Fruit fly (Drosophila melanogaster) whole organism, embryonic: Measurements from ENCODE around the gene sky.
A peak's percentile ranks its signal among the peaks of the same experiment; 100 is the strongest.

Source experiments
- Atf6 ChIP-seq: fragments of 200-800 bp; sonication (Bioruptor generic); IDR thresholded peaks from 2 replicates; pipeline ENCODE4 v1.3.6; 2022; ENCODE audit warnings: missing biosample characterization, missing genetic modification characterization
- B-H1 ChIP-seq: fragments of 200-800 bp; sonication (Bioruptor generic); IDR thresholded peaks from 3 replicates; pipeline ENCODE4 v1.3.6; 2022; ENCODE audit warnings: missing biosample characterization, missing genetic modification characterization
- Bgb ChIP-seq: fragments of 200-800 bp; sonication (Bioruptor generic); IDR thresholded peaks from 2 replicates; pipeline ENCODE4 v1.3.6; 2022; ENCODE audit warnings: missing biosample characterization, missing genetic modification characterization; ENCODE audit not compliant: partially characterized antibody
- CG10959 ChIP-seq: fragments of 200-800 bp; sonication (Bioruptor generic); IDR thresholded peaks from 2 replicates; pipeline ENCODE4 v1.3.6; 2022; ENCODE audit warnings: missing biosample characterization, missing genetic modification characterization
- CG11560 ChIP-seq: fragments of 200-800 bp; sonication (Bioruptor generic); IDR thresholded peaks from 3 replicates; pipeline ENCODE4 v1.3.6; 2022; ENCODE audit warnings: missing biosample characterization, missing genetic modification characterization
- CG12236 ChIP-seq: fragments of 200-800 bp; sonication (Bioruptor generic); optimal IDR thresholded peaks from 2 replicates; lab custom pipeline; 2016; ENCODE audit warnings: missing biosample characterization, missing genetic modification characterization
- CG15514 ChIP-seq: fragments of 200-800 bp; sonication (Bioruptor generic); optimal IDR thresholded peaks from 3 replicates; lab custom pipeline; 2017; ENCODE audit warnings: missing biosample characterization, missing genetic modification characterization, mild to moderate bottlenecking, moderate library complexity, missing genetic modification reagents
- CG17385 ChIP-seq: fragments of 200-800 bp; sonication (Bioruptor generic); optimal IDR thresholded peaks from 3 replicates; lab custom pipeline; 2018; ENCODE audit warnings: missing biosample characterization, mild to moderate bottlenecking, missing genetic modification characterization
- CG2120 ChIP-seq: fragments of 200-800 bp; sonication (Bioruptor generic); optimal IDR thresholded peaks from 3 replicates; lab custom pipeline; 2016; ENCODE audit warnings: missing biosample characterization, missing genetic modification characterization
- CG2129 ChIP-seq: fragments of 200-800 bp; sonication (Bioruptor generic); IDR thresholded peaks from 2 replicates; pipeline ENCODE4 v1.3.6; 2022; ENCODE audit warnings: missing biosample characterization, missing genetic modification characterization; ENCODE audit not compliant: partially characterized antibody
- CG2875 ChIP-seq: fragments of 200-800 bp; sonication (Bioruptor generic); optimal IDR thresholded peaks from 2 replicates; lab custom pipeline; 2017; ENCODE audit warnings: missing biosample characterization, mild to moderate bottlenecking, missing genetic modification characterization, missing genetic modification reagents
- CG31441 ChIP-seq: fragments of 200-800 bp; sonication (Bioruptor generic); IDR thresholded peaks from 2 replicates; pipeline ENCODE4 v1.3.6; 2022; ENCODE audit warnings: missing biosample characterization, missing genetic modification characterization
- CG5953 ChIP-seq: fragments of 200-800 bp; sonication (Bioruptor generic); IDR thresholded peaks from 2 replicates; pipeline ENCODE4 v1.3.6; 2022; ENCODE audit warnings: missing biosample characterization, missing genetic modification characterization
- CG7839 ChIP-seq: fragments of 200-800 bp; sonication (Bioruptor generic); optimal IDR thresholded peaks from 3 replicates; lab custom pipeline; 2018; ENCODE audit warnings: missing biosample characterization, mild to moderate bottlenecking, missing genetic modification characterization, moderate library complexity
- CG8290 ChIP-seq, 3 experiments: fragments of 200-800 bp; sonication (Bioruptor generic); optimal IDR thresholded peaks; 2 replicates each; lab custom pipeline; 2016 to 2019; ENCODE audit warnings: missing biosample characterization in 3 of 3, missing genetic modification characterization in 3 of 3, mild to moderate bottlenecking in 2 of 3, moderate library complexity in 1 of 3
- CG8478 ChIP-seq: fragments of >200 bp; optimal IDR thresholded peaks from 2 replicates; lab custom pipeline; 2018
- CG8924 ChIP-seq: fragments of 200-800 bp; optimal IDR thresholded peaks from 3 replicates; lab custom pipeline; 2019; ENCODE audit warnings: missing biosample characterization, mild to moderate bottlenecking, missing genetic modification characterization, moderate library complexity
- CG9609 ChIP-seq: fragments of 200-800 bp; sonication (Bioruptor generic); optimal IDR thresholded peaks from 3 replicates; lab custom pipeline; 2016; ENCODE audit warnings: missing biosample characterization, missing genetic modification characterization
- CG9727 ChIP-seq: fragments of 200-800 bp; sonication (Bioruptor generic); optimal IDR thresholded peaks from 3 replicates; lab custom pipeline; 2017; ENCODE audit warnings: missing biosample characterization, mild to moderate bottlenecking, missing genetic modification characterization
- D ChIP-seq, 2 experiments: fragments of 200-800 bp in 1 of 2; fragments of >200 bp in 1 of 2; sonication (Bioruptor generic) in 1 of 2; optimal IDR thresholded peaks; 2 replicates in 1 of 2; 3 replicates in 1 of 2; lab custom pipeline; 2017; ENCODE audit warnings: mild to moderate bottlenecking in 1 of 2, missing biosample characterization in 1 of 2, missing genetic modification characterization in 1 of 2, missing genetic modification reagents in 1 of 2
- D19A ChIP-seq: fragments of 200-800 bp; optimal IDR thresholded peaks from 3 replicates; lab custom pipeline; 2019; ENCODE audit warnings: missing biosample characterization, mild to moderate bottlenecking, missing genetic modification characterization, moderate library complexity
- E2f1 ChIP-seq: fragments of 200-800 bp; sonication (Bioruptor generic); IDR thresholded peaks from 2 replicates; pipeline ENCODE4 v1.3.6; 2022; ENCODE audit warnings: missing biosample characterization, missing genetic modification characterization
- HmgD ChIP-seq: fragments of 200-800 bp; sonication (Bioruptor generic); optimal IDR thresholded peaks from 3 replicates; lab custom pipeline; 2016; ENCODE audit warnings: missing biosample characterization, missing genetic modification characterization
- MTF-1 ChIP-seq: fragments of 200-800 bp; sonication (Bioruptor generic); optimal IDR thresholded peaks from 2 replicates; lab custom pipeline; 2018; ENCODE audit warnings: missing biosample characterization, mild to moderate bottlenecking, missing genetic modification characterization, borderline replicate concordance
- NFAT ChIP-seq: fragments of 200-800 bp; sonication (Bioruptor generic); IDR thresholded peaks from 2 replicates; pipeline ENCODE4 v1.3.6; 2022; ENCODE audit warnings: missing biosample characterization, missing genetic modification characterization
- Nf-YC ChIP-seq: fragments of 200-800 bp; optimal IDR thresholded peaks from 3 replicates; lab custom pipeline; 2019; ENCODE audit warnings: missing biosample characterization, mild to moderate bottlenecking, missing genetic modification characterization, moderate library complexity
- Six4 ChIP-seq: fragments of 200-800 bp; sonication (Bioruptor generic); optimal IDR thresholded peaks from 2 replicates; lab custom pipeline; 2016; ENCODE audit warnings: missing biosample characterization, missing genetic modification characterization
- Ssrp ChIP-seq: fragments of 200-800 bp; sonication (Bioruptor generic); optimal IDR thresholded peaks from 2 replicates; lab custom pipeline; 2018; ENCODE audit warnings: missing biosample characterization, mild to moderate bottlenecking, missing genetic modification characterization, moderate library complexity
- Xrp1 ChIP-seq: fragments of 200-800 bp; sonication (Bioruptor generic); IDR thresholded peaks from 2 replicates; pipeline ENCODE4 v1.3.6; 2022; ENCODE audit warnings: missing biosample characterization, missing genetic modification characterization
- amos ChIP-seq: fragments of 200-800 bp; sonication (Bioruptor generic); IDR thresholded peaks from 2 replicates; pipeline ENCODE4 v1.3.6; 2022; ENCODE audit warnings: missing biosample characterization, missing genetic modification characterization; ENCODE audit not compliant: partially characterized antibody
- caup ChIP-seq: fragments of 200-800 bp; sonication (Bioruptor generic); optimal IDR thresholded peaks from 3 replicates; lab custom pipeline; 2017; ENCODE audit warnings: missing biosample characterization, mild to moderate bottlenecking, missing genetic modification characterization, moderate library complexity; ENCODE audit not compliant: severe bottlenecking
- chinmo ChIP-seq: fragments of 200-800 bp; sonication (Bioruptor generic); IDR thresholded peaks from 4 replicates; pipeline ENCODE4 v1.3.6; 2022; ENCODE audit warnings: missing biosample characterization, missing genetic modification characterization; ENCODE audit not compliant: partially characterized antibody
- chm ChIP-seq: fragments of 200-800 bp; sonication (Bioruptor generic); IDR thresholded peaks from 2 replicates; pipeline ENCODE4 v1.3.6; 2022; ENCODE audit warnings: missing biosample characterization, missing genetic modification characterization
- dan ChIP-seq: fragments of 200-800 bp; sonication (Bioruptor generic); IDR thresholded peaks from 2 replicates; pipeline ENCODE4 v1.3.6; 2022; ENCODE audit warnings: missing biosample characterization, missing genetic modification characterization
- emc ChIP-seq: fragments of 200-800 bp; sonication (Bioruptor generic); optimal IDR thresholded peaks from 2 replicates; lab custom pipeline; 2016; ENCODE audit warnings: missing biosample characterization, missing genetic modification characterization
- ems ChIP-seq: fragments of 200-800 bp; sonication (Bioruptor generic); optimal IDR thresholded peaks from 3 replicates; lab custom pipeline; 2016; ENCODE audit warnings: missing biosample characterization, missing genetic modification characterization
- esg ChIP-seq: fragments of 200-800 bp; sonication (Bioruptor generic); conservative IDR thresholded peaks from 2 replicates; pipeline ENCODE4 v1.3.6; 2022; ENCODE audit warnings: missing biosample characterization, missing genetic modification characterization
- gce ChIP-seq: fragments of 200-800 bp; sonication (Bioruptor generic); IDR thresholded peaks from 3 replicates; pipeline ENCODE4 v1.3.6; 2022; ENCODE audit warnings: missing biosample characterization, missing genetic modification characterization
- grn ChIP-seq: fragments of 200-800 bp; sonication (Bioruptor generic); optimal IDR thresholded peaks from 3 replicates; lab custom pipeline; 2017; ENCODE audit warnings: missing biosample characterization, missing genetic modification characterization
- insv ChIP-seq, 2 experiments: fragments of 200-800 bp; sonication (Bioruptor generic); optimal IDR thresholded peaks; 3 replicates each; lab custom pipeline; 2016 to 2018; ENCODE audit warnings: missing biosample characterization in 2 of 2, missing genetic modification characterization in 2 of 2
- jing ChIP-seq: fragments of 200-800 bp; sonication (Bioruptor generic); optimal IDR thresholded peaks from 2 replicates; lab custom pipeline; 2018; ENCODE audit warnings: missing biosample characterization, mild to moderate bottlenecking, missing genetic modification characterization
- lilli ChIP-seq: fragments of 200-800 bp; sonication (Bioruptor generic); optimal IDR thresholded peaks from 3 replicates; lab custom pipeline; 2016; ENCODE audit warnings: missing biosample characterization, missing genetic modification characterization
- mam ChIP-seq: fragments of 200-800 bp; sonication (Bioruptor generic); optimal IDR thresholded peaks from 3 replicates; lab custom pipeline; 2016; ENCODE audit warnings: missing biosample characterization, missing genetic modification characterization
- p53 ChIP-seq: fragments of 200-800 bp; sonication (Bioruptor generic); optimal IDR thresholded peaks from 2 replicates; lab custom pipeline; 2016; ENCODE audit warnings: missing biosample characterization, missing genetic modification characterization
- pfk ChIP-seq: fragments of 200-800 bp; sonication (Bioruptor generic); optimal IDR thresholded peaks from 2 replicates; lab custom pipeline; 2018; ENCODE audit warnings: missing biosample characterization, mild to moderate bottlenecking, missing genetic modification characterization, moderate library complexity
- pnt ChIP-seq: fragments of 200-800 bp; sonication (Bioruptor generic); optimal IDR thresholded peaks from 3 replicates; lab custom pipeline; 2016; ENCODE audit warnings: missing biosample characterization, missing genetic modification characterization
- salm ChIP-seq: fragments of 200-800 bp; sonication (Bioruptor generic); optimal IDR thresholded peaks from 2 replicates; lab custom pipeline; 2018; ENCODE audit warnings: missing biosample characterization, mild to moderate bottlenecking, missing genetic modification characterization
- twi ChIP-seq: fragments of 200-800 bp; optimal IDR thresholded peaks from 2 replicates; lab custom pipeline; 2019; ENCODE audit warnings: missing biosample characterization, mild to moderate bottlenecking, missing genetic modification characterization, moderate library complexity
- usp ChIP-seq: fragments of >200 bp; optimal IDR thresholded peaks from 2 replicates; lab custom pipeline; 2017; ENCODE audit warnings: missing biosample characterization, missing genetic modification characterization

sky gene

DNA sequence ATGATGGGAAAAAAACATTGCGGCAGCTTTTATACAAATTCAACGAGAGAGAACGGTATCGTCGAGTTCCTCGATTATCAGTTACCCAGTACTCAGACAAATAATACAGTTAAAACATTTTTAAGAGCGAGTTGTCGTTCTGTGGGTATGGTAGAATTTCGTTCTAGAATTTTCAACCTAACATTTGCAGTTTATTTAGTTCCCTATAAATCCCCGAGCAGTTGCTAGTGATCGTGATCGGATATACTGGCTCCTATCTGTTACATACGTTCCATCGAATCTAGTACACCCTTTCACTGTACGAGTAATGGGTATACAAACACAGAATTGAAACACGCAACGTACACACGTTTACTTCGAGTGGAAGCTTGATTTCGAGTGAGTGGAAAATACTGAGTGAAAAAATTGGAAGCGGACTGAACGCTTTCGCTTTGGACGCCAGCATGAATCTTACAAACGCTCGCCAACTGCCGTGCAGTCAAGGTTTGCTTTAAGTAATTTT lies 53.9 kb downstream of the sky start, which contains the start of gene CG9338 (continued):
- TF ChIP-seq CG17385 (peak; percentile 73), gce (GFP tag; lab: Robert Waterston, UW) (peak; percentile 72; the same call in 2 of the 3 replicates), esg (GFP tag; lab: Robert Waterston, UW) (peak; percentile 76), CG12236 (peak; percentile 61), D19A (tag; lab: Kevin White, UChicago) (peak; percentile 74), Bgb (GFP tag; lab: Robert Waterston, UW) (peak; percentile 44; the same call in 1 of the 2 replicates), jing (GFP tag; lab: Kevin White, UChicago) (peak; percentile 59), CG11560 (tag; lab: Robert Waterston, UW) (no peak), B-H1 (GFP tag; lab: Robert Waterston, UW) (peak; percentile 91), CG9609 (GFP tag; lab: Kevin White, UChicago) (peak; percentile 89), Atf6 (peak; percentile 81), CG10959 (GFP tag; lab: Robert Waterston, UW) (no peak), CG8290 (GFP tag; optimal IDR thresholded peaks at IDR 0.05; lab: Kevin White, UChicago) (peak; percentile 40), CG8290 (tag; optimal IDR thresholded peaks at IDR 0.05; lab: Kevin White, UChicago) (peak; percentile 14 to 60), p53 (GFP tag; lab: Kevin White, UChicago) (peak; percentile 53), Nf-YC (peak; percentile 89), CG8478 (lab: Kevin White, UChicago) (no peak), CG5953 (GFP tag; lab: Robert Waterston, UW) (peak; percentile 21; the same call in 1 of the 2 replicates), HmgD (GFP tag; lab: Kevin White, UChicago) (peak; percentile 64), insv (GFP tag; optimal IDR thresholded peaks at IDR 0.05; lab: Kevin White, UChicago) (peak in 1 of 2 experiments; percentile 24), D (optimal IDR thresholded peaks at IDR 0.05; lab: Kevin White, UChicago) (no peak), D (GFP tag; optimal IDR thresholded peaks at IDR 0.05; lab: Kevin White, UChicago) (peak; percentile 86), ems (GFP tag; lab: Kevin White, UChicago) (peak; percentile 86), chm (GFP tag; lab: Robert Waterston, UW) (peak; percentile 67), mam (GFP tag; lab: Kevin White, UChicago) (peak; percentile 84), amos (GFP tag; lab: Robert Waterston, UW) (no peak; the same call in 1 of the 2 replicates), CG15514 (peak; percentile 86), chinmo (0 out of 4 replicates have a peak, but pooled peaks have one; percentile 70), pfk (GFP tag; lab: Kevin White, UChicago) (no peak), CG31441 (GFP tag; lab: Robert Waterston, UW) (peak; percentile 97), Xrp1 (GFP tag; lab: Robert Waterston, UW) (peak; percentile 95), CG7839 (tag; lab: Kevin White, UChicago) (peak; percentile 85), Six4 (GFP tag; lab: Kevin White, UChicago) (peak; percentile 92), caup (peak; percentile 86), pnt (GFP tag; lab: Kevin White, UChicago) (peak; percentile 77), emc (GFP tag; lab: Kevin White, UChicago) (peak; percentile 27), E2f1 (GFP tag; lab: Robert Waterston, UW) (peak; percentile 91), dan (GFP tag; lab: Robert Waterston, UW) (peak; percentile 47; the same call in 1 of the 2 replicates), Ssrp (tag; lab: Kevin White, UChicago) (peak; percentile 61), CG2129 (no peak), salm (tag; lab: Kevin White, UChicago) (peak; percentile 72), CG2120 (peak; percentile 89), lilli (GFP tag; lab: Kevin White, UChicago) (peak; percentile 87), CG8924 (tag; lab: Kevin White, UChicago) (no peak), CG2875 (GFP tag; lab: Kevin White, UChicago) (peak; percentile 14), CG9727 (peak; percentile 74), usp (GFP tag; lab: Kevin White, UChicago) (no peak), NFAT (peak; percentile 91), grn (GFP tag; lab: Kevin White, UChicago) (peak; percentile 11), twi (tag; lab: Kevin White, UChicago) (peak; percentile 46), MTF-1 (GFP tag; lab: Kevin White, UChicago) (peak; percentile 36)
